Worm (Caenorhabditis elegans): ENCODE results near the gene F44E2.3.

The F44E2.3 gene

ce11 chrIII:8788690-8789089, 40.4 kb downstream of the F44E2.3 start:
- TF ChIP-seq tra-4 (tag; optimal IDR thresholded peaks at IDR 0.05) (no peak), sea-1 (GFP tag; conservative IDR thresholded peaks at IDR 0.05) (no peak), ceh-13 (GFP tag; optimal IDR thresholded peaks at IDR 0.05) (no peak), ets-7 (tag; optimal IDR thresholded peaks at IDR 0.05) (no peak), hnd-1 (tag; optimal IDR thresholded peaks at IDR 0.05) (no peak), tbx-37 (GFP tag; conservative IDR thresholded peaks at IDR 0.05) (no peak), flt-1 (GFP tag; IDR thresholded peaks at IDR 0.05) (no peak), B0310.2 (tag; optimal IDR thresholded peaks at IDR 0.05) (no peak), pes-1 (GFP tag; IDR thresholded peaks at IDR 0.05) (no peak), scrt-1 (GFP tag; IDR thresholded peaks at IDR 0.05) (no peak), aly-1 (tag; optimal IDR thresholded peaks at IDR 0.05) (no peak), tbx-11 (GFP tag; IDR thresholded peaks at IDR 0.05) (no peak), ceh-36 (tag; optimal IDR thresholded peaks at IDR 0.05) (no peak), ama-1 (optimal IDR thresholded peaks at IDR 0.05) (no peak), F13C5.2 (tag; optimal IDR thresholded peaks at IDR 0.05) (no peak)

ce11 chrIII:8786077-8786476, 43.0 kb downstream of the F44E2.3 start, which contains the start of gene K02D10.8:
TSS of gene K02D10.8 (plus strand) at chrIII:8786377.
- TF ChIP-seq hmg-4 (GFP tag; optimal IDR thresholded peaks at IDR 0.05) (no peak), ceh-36 (tag; optimal IDR thresholded peaks at IDR 0.05) (no peak)

ce11 chrIII:8785426-8785825, 43.7 kb downstream of the F44E2.3 start:
- TF ChIP-seq tbx-37 (GFP tag; conservative IDR thresholded peaks at IDR 0.05) = no peak
- no peak for TF ChIP-seq hnd-1 (tag; optimal IDR thresholded peaks at IDR 0.05)
- TF ChIP-seq scrt-1 (GFP tag; IDR thresholded peaks at IDR 0.05) = no peak
- TF ChIP-seq ets-7 (tag; optimal IDR thresholded peaks at IDR 0.05) = no peak
- TF ChIP-seq ama-1 (optimal IDR thresholded peaks at IDR 0.05) = no peak
- TF ChIP-seq sea-1 (GFP tag; conservative IDR thresholded peaks at IDR 0.05) = no peak
- no peak for TF ChIP-seq tbx-11 (GFP tag; IDR thresholded peaks at IDR 0.05)
- TF ChIP-seq tra-4 (tag; optimal IDR thresholded peaks at IDR 0.05) = no peak
- no peak for TF ChIP-seq F13C5.2 (tag; optimal IDR thresholded peaks at IDR 0.05)
- no peak for TF ChIP-seq B0310.2 (tag; optimal IDR thresholded peaks at IDR 0.05)
- no peak for TF ChIP-seq hmbx-1 (tag; optimal IDR thresholded peaks at IDR 0.05)
- TF ChIP-seq flt-1 (GFP tag; IDR thresholded peaks at IDR 0.05) = no peak
- no peak for TF ChIP-seq pes-1 (GFP tag; IDR thresholded peaks at IDR 0.05)
- no peak for TF ChIP-seq aly-1 (tag; optimal IDR thresholded peaks at IDR 0.05)
- TF ChIP-seq hmg-4 (GFP tag; optimal IDR thresholded peaks at IDR 0.05) = no peak

- TF ChIP-seq ama-1 (optimal IDR thresholded peaks at IDR 0.05) (no peak), tra-4 (tag; optimal IDR thresholded peaks at IDR 0.05) (no peak), tbx-11 (GFP tag; IDR thresholded peaks at IDR 0.05) (no peak), hnd-1 (tag; optimal IDR thresholded peaks at IDR 0.05) (no peak), ceh-13 (GFP tag; optimal IDR thresholded peaks at IDR 0.05) (no peak), hmg-4 (GFP tag; optimal IDR thresholded peaks at IDR 0.05) (no peak), aly-1 (tag; optimal IDR thresholded peaks at IDR 0.05) (no peak), tbx-37 (GFP tag; conservative IDR thresholded peaks at IDR 0.05) (no peak), scrt-1 (GFP tag; IDR thresholded peaks at IDR 0.05) (no peak), ceh-36 (tag; optimal IDR thresholded peaks at IDR 0.05) (no peak), pes-1 (GFP tag; IDR thresholded peaks at IDR 0.05) (no peak), F13C5.2 (tag; optimal IDR thresholded peaks at IDR 0.05) (no peak), hmbx-1 (tag; optimal IDR thresholded peaks at IDR 0.05) (no peak), sea-1 (GFP tag; conservative IDR thresholded peaks at IDR 0.05) (no peak)
Observed at ce11 chrIII:8784500-8784899, 44.6 kb downstream of the F44E2.3 start.

- no peak for TF ChIP-seq hmg-4 (GFP tag; optimal IDR thresholded peaks at IDR 0.05)
- TF ChIP-seq tbx-37 (GFP tag; conservative IDR thresholded peaks at IDR 0.05) = no peak
- TF ChIP-seq ceh-13 (GFP tag; optimal IDR thresholded peaks at IDR 0.05) = no peak
- no peak for TF ChIP-seq hmbx-1 (tag; optimal IDR thresholded peaks at IDR 0.05)
- no peak for TF ChIP-seq scrt-1 (GFP tag; IDR thresholded peaks at IDR 0.05)
- no peak for TF ChIP-seq ceh-36 (tag; optimal IDR thresholded peaks at IDR 0.05)
- TF ChIP-seq ama-1 (optimal IDR thresholded peaks at IDR 0.05) = no peak
- TF ChIP-seq ets-7 (tag; optimal IDR thresholded peaks at IDR 0.05) = no peak
- no peak for TF ChIP-seq flt-1 (GFP tag; IDR thresholded peaks at IDR 0.05)
- no peak for TF ChIP-seq B0310.2 (tag; optimal IDR thresholded peaks at IDR 0.05)
- TF ChIP-seq aly-1 (tag; optimal IDR thresholded peaks at IDR 0.05) = no peak
- no peak for TF ChIP-seq pes-1 (GFP tag; IDR thresholded peaks at IDR 0.05)
- TF ChIP-seq F13C5.2 (tag; optimal IDR thresholded peaks at IDR 0.05) = no peak
- TF ChIP-seq hnd-1 (tag; optimal IDR thresholded peaks at IDR 0.05) = no peak
- TF ChIP-seq tbx-11 (GFP tag; IDR thresholded peaks at IDR 0.05) = no peak
- no peak for TF ChIP-seq tra-4 (tag; optimal IDR thresholded peaks at IDR 0.05)
- no peak for TF ChIP-seq sea-1 (GFP tag; conservative IDR thresholded peaks at IDR 0.05)
Observed at ce11 chrIII:8782744-8783143, 46.4 kb downstream of the F44E2.3 start.

- TF ChIP-seq B0310.2 (tag; optimal IDR thresholded peaks at IDR 0.05) (no peak), F13C5.2 (tag; optimal IDR thresholded peaks at IDR 0.05) (no peak), tra-4 (tag; optimal IDR thresholded peaks at IDR 0.05) (no peak), ceh-36 (tag; optimal IDR thresholded peaks at IDR 0.05) (no peak), scrt-1 (GFP tag; IDR thresholded peaks at IDR 0.05) (no peak), hmbx-1 (tag; optimal IDR thresholded peaks at IDR 0.05) (no peak), flt-1 (GFP tag; IDR thresholded peaks at IDR 0.05) (no peak), hmg-4 (GFP tag; optimal IDR thresholded peaks at IDR 0.05) (no peak), ama-1 (optimal IDR thresholded peaks at IDR 0.05) (no peak), tbx-11 (GFP tag; IDR thresholded peaks at IDR 0.05) (no peak), ets-7 (tag; optimal IDR thresholded peaks at IDR 0.05) (no peak), sea-1 (GFP tag; conservative IDR thresholded peaks at IDR 0.05) (no peak), pes-1 (GFP tag; IDR thresholded peaks at IDR 0.05) (no peak)
Observed at ce11 chrIII:8782080-8782479, 47.0 kb downstream of the F44E2.3 start.

- TF ChIP-seq F13C5.2 (tag; optimal IDR thresholded peaks at IDR 0.05) (no peak), aly-1 (tag; optimal IDR thresholded peaks at IDR 0.05) (no peak), tra-4 (tag; optimal IDR thresholded peaks at IDR 0.05) (no peak), flt-1 (GFP tag; IDR thresholded peaks at IDR 0.05) (no peak), ama-1 (optimal IDR thresholded peaks at IDR 0.05) (no peak), ets-7 (tag; optimal IDR thresholded peaks at IDR 0.05) (no peak), sea-1 (GFP tag; conservative IDR thresholded peaks at IDR 0.05) (no peak), tbx-11 (GFP tag; IDR thresholded peaks at IDR 0.05) (no peak)
Observed at ce11 chrIII:8780473-8780872, 48.6 kb downstream of the F44E2.3 start.
